Worm (Caenorhabditis elegans) whole organism, mixed stage, embryonic: ENCODE results near the gene R02F2.5.
A peak's percentile ranks its signal among the peaks of the same experiment; 100 is the strongest.

Experiments
- M03D4.4 ChIP-seq: sonication (generic microtip); optimal IDR thresholded peaks from 2 replicates; lab custom pipeline; 2017; ENCODE audit warnings: mild to moderate bottlenecking, missing genetic modification characterization, missing compliant biosample characterization
- bed-3 ChIP-seq: fragments of 200-800 bp; sonication (Bioruptor generic); optimal IDR thresholded peaks from 3 replicates; lab custom pipeline; 2018; ENCODE audit warnings: mild to moderate bottlenecking, missing genetic modification characterization, moderate library complexity, missing compliant biosample characterization
- blmp-1 ChIP-seq: fragments of 150-350 bp; optimal IDR thresholded peaks from 2 replicates; lab custom pipeline; 2014; ENCODE audit warnings: missing biosample characterization, missing genetic modification characterization
- ceh-39 ChIP-seq: fragments of 150-350 bp; optimal IDR thresholded peaks from 2 replicates; lab custom pipeline; 2014; ENCODE audit warnings: missing biosample characterization, missing genetic modification characterization
- ceh-43 ChIP-seq: fragments of 200-800 bp; sonication (Bioruptor generic); optimal IDR thresholded peaks from 2 replicates; lab custom pipeline; 2018; ENCODE audit warnings: mild to moderate bottlenecking, missing genetic modification characterization, moderate library complexity, missing compliant biosample characterization
- ceh-83 ChIP-seq: fragments of 200-800 bp; sonication (Bioruptor generic); optimal IDR thresholded peaks from 2 replicates; lab custom pipeline; 2018; ENCODE audit warnings: mild to moderate bottlenecking, missing genetic modification characterization, missing compliant biosample characterization
- ces-1 ChIP-seq: fragments of 150-350 bp; optimal IDR thresholded peaks from 2 replicates; lab custom pipeline; 2014; ENCODE audit warnings: missing biosample characterization, missing genetic modification reagents, missing genetic modification characterization
- cnd-1 ChIP-seq: fragments of 200-800 bp; sonication (Bioruptor generic); optimal IDR thresholded peaks from 2 replicates; lab custom pipeline; 2018; ENCODE audit warnings: mild to moderate bottlenecking, missing genetic modification characterization, missing compliant biosample characterization
- drap-1 ChIP-seq: fragments of 200-800 bp; sonication (Bioruptor generic); optimal IDR thresholded peaks from 3 replicates; lab custom pipeline; 2018; ENCODE audit warnings: mild to moderate bottlenecking, missing genetic modification characterization, missing compliant biosample characterization
- elt-1 ChIP-seq: sonication (generic microtip); optimal IDR thresholded peaks from 2 replicates; lab custom pipeline; 2017; ENCODE audit warnings: missing genetic modification characterization, mild to moderate bottlenecking, missing compliant biosample characterization, antibody characterized with exemption, moderate library complexity, borderline replicate concordance; ENCODE audit not compliant: insufficient read depth
- elt-3 ChIP-seq: fragments of 150-350 bp; optimal IDR thresholded peaks from 2 replicates; lab custom pipeline; 2014; ENCODE audit warnings: missing biosample characterization, missing genetic modification characterization
- flh-1 ChIP-seq: fragments of 200-800 bp; sonication (Bioruptor generic); optimal IDR thresholded peaks from 2 replicates; lab custom pipeline; 2018; ENCODE audit warnings: mild to moderate bottlenecking, missing genetic modification characterization, moderate library complexity, missing compliant biosample characterization
- ham-2 ChIP-seq: fragments of 200-800 bp; sonication (Bioruptor generic); optimal IDR thresholded peaks from 2 replicates; lab custom pipeline; 2018; ENCODE audit warnings: mild to moderate bottlenecking, missing genetic modification characterization, missing compliant biosample characterization
- hlh-1 ChIP-seq: fragments of 150-350 bp; optimal IDR thresholded peaks from 2 replicates; lab custom pipeline; 2014; ENCODE audit warnings: missing biosample characterization, missing genetic modification reagents, missing genetic modification characterization
- lin-13 ChIP-seq: fragments of 150-350 bp; optimal IDR thresholded peaks from 2 replicates; lab custom pipeline; 2014; ENCODE audit warnings: missing biosample characterization, missing genetic modification characterization
- lin-32 ChIP-seq: fragments of 200-800 bp; sonication (Bioruptor generic); optimal IDR thresholded peaks from 2 replicates; lab custom pipeline; 2018; ENCODE audit warnings: mild to moderate bottlenecking, missing genetic modification characterization, missing compliant biosample characterization
- lsy-2 ChIP-seq: fragments of 150-350 bp; optimal IDR thresholded peaks from 2 replicates; lab custom pipeline; 2014; ENCODE audit warnings: missing biosample characterization, missing genetic modification characterization
- mab-5 ChIP-seq: fragments of 150-350 bp; optimal IDR thresholded peaks from 2 replicates; lab custom pipeline; 2014; ENCODE audit warnings: missing biosample characterization, missing genetic modification characterization
- mep-1 ChIP-seq: fragments of 150-350 bp; optimal IDR thresholded peaks from 2 replicates; lab custom pipeline; 2017; ENCODE audit warnings: missing biosample characterization, missing genetic modification reagents, missing genetic modification characterization, inconsistent platforms
- mls-2 ChIP-seq: sonication (generic microtip); optimal IDR thresholded peaks from 2 replicates; lab custom pipeline; 2016; ENCODE audit warnings: mild to moderate bottlenecking, missing genetic modification characterization, moderate library complexity, missing compliant biosample characterization
- nhr-12 ChIP-seq: fragments of 150-350 bp; optimal IDR thresholded peaks from 2 replicates; lab custom pipeline; 2014; ENCODE audit warnings: missing biosample characterization, missing genetic modification characterization
- nhr-2 ChIP-seq: fragments of 150-350 bp; optimal IDR thresholded peaks from 2 replicates; lab custom pipeline; 2014; ENCODE audit warnings: missing biosample characterization, missing genetic modification characterization
- nhr-237 ChIP-seq: fragments of 150-350 bp; optimal IDR thresholded peaks from 2 replicates; lab custom pipeline; 2014; ENCODE audit warnings: missing biosample characterization, missing genetic modification characterization
- nhr-28 ChIP-seq: fragments of 150-350 bp; optimal IDR thresholded peaks from 2 replicates; lab custom pipeline; 2014; ENCODE audit warnings: missing biosample characterization, missing genetic modification characterization
- nhr-76 ChIP-seq: sonication (generic microtip); optimal IDR thresholded peaks from 2 replicates; lab custom pipeline; 2017; ENCODE audit warnings: missing biosample characterization, missing genetic modification characterization
- pha-4 ChIP-seq: fragments of 150-350 bp; optimal IDR thresholded peaks from 2 replicates; lab custom pipeline; 2018; ENCODE audit warnings: missing biosample characterization, missing genetic modification reagents, missing genetic modification characterization
- sem-2 ChIP-seq: fragments of 200-800 bp; sonication (Bioruptor generic); optimal IDR thresholded peaks from 2 replicates; lab custom pipeline; 2018; ENCODE audit warnings: mild to moderate bottlenecking, missing genetic modification characterization, missing compliant biosample characterization
- snpc-4 ChIP-seq: fragments of 150-350 bp; optimal IDR thresholded peaks from 2 replicates; lab custom pipeline; 2014; ENCODE audit warnings: missing biosample characterization, missing genetic modification characterization
- sptf-1 ChIP-seq: sonication (generic microtip); optimal IDR thresholded peaks from 2 replicates; lab custom pipeline; 2017; ENCODE audit warnings: mild to moderate bottlenecking, missing genetic modification characterization, moderate library complexity, missing compliant biosample characterization
- tbx-8 ChIP-seq: fragments of 200-800 bp; sonication (Bioruptor generic); optimal IDR thresholded peaks from 2 replicates; lab custom pipeline; 2018; ENCODE audit warnings: mild to moderate bottlenecking, missing genetic modification characterization, moderate library complexity, missing compliant biosample characterization
- unc-120 ChIP-seq: sonication (generic microtip); optimal IDR thresholded peaks from 2 replicates; lab custom pipeline; 2017; ENCODE audit warnings: missing genetic modification characterization, missing compliant biosample characterization; ENCODE audit not compliant: poor library complexity, severe bottlenecking
- unc-39 ChIP-seq: fragments of 150-350 bp; optimal IDR thresholded peaks from 2 replicates; lab custom pipeline; 2014; ENCODE audit warnings: missing biosample characterization, missing genetic modification characterization
- unc-62 ChIP-seq: fragments of 150-350 bp; optimal IDR thresholded peaks from 2 replicates; lab custom pipeline; 2014; ENCODE audit warnings: missing biosample characterization, missing genetic modification reagents, missing genetic modification characterization
- zip-8 ChIP-seq: fragments of 150-350 bp; optimal IDR thresholded peaks from 2 replicates; lab custom pipeline; 2014; ENCODE audit warnings: missing biosample characterization, missing genetic modification characterization
- ztf-11 ChIP-seq: fragments of 150-350 bp; optimal IDR thresholded peaks from 2 replicates; lab custom pipeline; 2014; ENCODE audit warnings: missing biosample characterization, missing genetic modification characterization

R02F2.5 gene

ce11 chrIII:5442711-5443253, 36.3 kb upstream of the R02F2.5 start, which contains the start of the genes T24G10.2 and disl-2 (continued):
- TF ChIP-seq cnd-1 (tag; lab: Kevin White, UChicago): no peak
- no peak for TF ChIP-seq nhr-28 (tag; lab: Kevin White, UChicago)
- no peak for TF ChIP-seq elt-1 (tag; lab: Kevin White, UChicago)

ce11 chrIII:5448177-5448576, 30.9 kb upstream of the R02F2.5 start, which contains the start of gene skpt-1:
TSS of gene skpt-1 (minus strand) at chrIII:5448395.
- TF ChIP-seq unc-39 (tag; lab: Kevin White, UChicago) (no peak), lin-32 (GFP tag; lab: Kevin White, UChicago) (no peak), mab-5 (tag; lab: Kevin White, UChicago) (no peak), ces-1 (GFP tag; lab: Kevin White, UChicago) (peak; percentile 35), lsy-2 (tag; lab: Kevin White, UChicago) (peak; percentile 63), nhr-237 (peak; percentile 16), flh-1 (GFP tag; lab: Kevin White, UChicago) (no peak), mep-1 (tag; lab: Kevin White, UChicago) (peak; percentile 59)

ce11 chrIII:5449762-5450308, 29.3 kb upstream of the R02F2.5 start, which contains the start of gene F48E8.8:
TSS of gene F48E8.8 (minus strand) at chrIII:5449812.
- TF ChIP-seq nhr-28 (tag; lab: Kevin White, UChicago) (no peak), ces-1 (GFP tag; lab: Kevin White, UChicago) (peak; percentile 30), cnd-1 (tag; lab: Kevin White, UChicago) (no peak), lin-13 (tag; lab: Kevin White, UChicago) (peak; percentile 11), ham-2 (GFP tag; lab: Kevin White, UChicago) (no peak), unc-39 (tag; lab: Kevin White, UChicago) (no peak), mep-1 (tag; lab: Kevin White, UChicago) (peak; percentile 28), ceh-83 (GFP tag; lab: Kevin White, UChicago) (no peak), nhr-2 (tag; lab: Kevin White, UChicago) (no peak), bed-3 (no peak), unc-120 (peak; percentile 70), ceh-43 (GFP tag; lab: Kevin White, UChicago) (no peak), sptf-1 (tag; lab: Kevin White, UChicago) (no peak), hlh-1 (peak; percentile 87), sem-2 (GFP tag; lab: Kevin White, UChicago) (no peak), lsy-2 (tag; lab: Kevin White, UChicago) (peak; percentile 49), nhr-237 (no peak), unc-62 (GFP tag; lab: Kevin White, UChicago) (no peak), lin-32 (GFP tag; lab: Kevin White, UChicago) (no peak), drap-1 (no peak), snpc-4 (tag; lab: Kevin White, UChicago) (no peak), ceh-39 (no peak), mab-5 (tag; lab: Kevin White, UChicago) (no peak), ztf-11 (tag; lab: Kevin White, UChicago) (no peak), nhr-12 (tag; lab: Kevin White, UChicago) (no peak), pha-4 (tag; lab: Kevin White, UChicago) (no peak), tbx-8 (GFP tag; lab: Kevin White, UChicago) (no peak), blmp-1 (tag; lab: Kevin White, UChicago) (no peak), elt-3 (tag; lab: Kevin White, UChicago) (no peak), mls-2 (tag; lab: Kevin White, UChicago) (no peak), nhr-76 (tag; lab: Kevin White, UChicago) (no peak), flh-1 (GFP tag; lab: Kevin White, UChicago) (no peak), M03D4.4 (tag; lab: Kevin White, UChicago) (no peak), elt-1 (tag; lab: Kevin White, UChicago) (no peak), zip-8 (tag; lab: Kevin White, UChicago) (no peak)
